Fruit fly (Drosophila melanogaster): ENCODE measurements around the gene CG7542.

DNA sequence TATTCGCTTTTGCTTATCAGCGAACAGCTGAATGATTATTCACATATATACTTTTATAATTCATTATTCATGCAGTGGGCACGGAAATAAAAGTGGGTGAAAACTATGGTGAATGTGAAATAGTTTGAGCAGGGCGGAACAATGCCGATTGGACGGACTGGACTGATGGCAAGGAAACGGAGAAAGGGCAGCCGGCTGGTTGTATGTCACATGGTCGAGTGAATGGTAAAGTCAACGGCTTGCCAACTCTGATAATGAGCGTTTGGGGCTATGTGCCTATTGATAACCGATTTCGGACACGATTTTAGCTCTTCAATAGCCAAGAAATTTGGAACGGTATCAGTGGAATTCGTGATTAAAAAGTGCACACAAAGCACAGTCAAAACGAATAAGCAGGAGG is 13.9 kb upstream of the CG7542 start:
- no peak for TF ChIP-seq cnc (optimal IDR thresholded peaks at IDR 0.05)
- TF ChIP-seq CG1620 (GFP tag; optimal IDR thresholded peaks at IDR 0.05): no peak
- peak; percentile 11 for TF ChIP-seq kay (GFP tag; ENCODE audit: borderline replicate concordance)
- no peak for TF ChIP-seq CG12768 (GFP tag; optimal IDR thresholded peaks at IDR 0.05)
- no peak for TF ChIP-seq CG7101 (tag; optimal IDR thresholded peaks at IDR 0.05)
- TF ChIP-seq bab1 (GFP tag; optimal IDR thresholded peaks at IDR 0.05): no peak
- no peak for TF ChIP-seq tj (GFP tag; optimal IDR thresholded peaks at IDR 0.05)
